Worm (Caenorhabditis elegans) whole organism, L1 larva: ENCODE measurements around the gene F53B3.6.

Experiments used
- Y116A8C.19 ChIP-seq: sonication (generic microtip); optimal IDR thresholded peaks from 2 replicates; lab custom pipeline; 2016; ENCODE audit warnings: missing compliant biosample characterization, missing genetic modification characterization, borderline replicate concordance
- elt-2 ChIP-seq: sonication (generic microtip); optimal IDR thresholded peaks from 2 replicates; lab custom pipeline; 2016; ENCODE audit warnings: missing genetic modification characterization, mild to moderate bottlenecking, inconsistent platforms, missing compliant biosample characterization, missing genetic modification reagents
- fkh-8 ChIP-seq: sonication (generic microtip); optimal IDR thresholded peaks from 2 replicates; lab custom pipeline; 2016; ENCODE audit warnings: mild to moderate bottlenecking, missing genetic modification characterization, missing compliant biosample characterization
- lin-13 ChIP-seq: fragments of 150-350 bp; optimal IDR thresholded peaks from 2 replicates; lab custom pipeline; 2014; ENCODE audit warnings: missing biosample characterization, missing genetic modification reagents, missing genetic modification characterization
- nhr-90 ChIP-seq: sonication (generic microtip); optimal IDR thresholded peaks from 2 replicates; lab custom pipeline; 2016; ENCODE audit warnings: mild to moderate bottlenecking, missing genetic modification characterization, missing compliant biosample characterization; ENCODE audit not compliant: poor library complexity
- unc-62 ChIP-seq: fragments of 150-350 bp; optimal IDR thresholded peaks from 2 replicates; lab custom pipeline; 2014; ENCODE audit warnings: missing biosample characterization, missing genetic modification reagents, missing genetic modification characterization

ce11 chrX:2843508-2843907, 20.5 kb upstream of the F53B3.6 start:
- no peak for TF ChIP-seq Y116A8C.19
- no peak for TF ChIP-seq unc-62 (GFP tag; lab: Kevin White, UChicago)
- no peak for TF ChIP-seq lin-13
- no peak for TF ChIP-seq nhr-90 (tag; lab: Kevin White, UChicago)
- no peak for TF ChIP-seq elt-2 (tag; lab: Kevin White, UChicago)
- no peak for TF ChIP-seq fkh-8
